Fruit fly (Drosophila melanogaster) whole organism, prepupa: ENCODE results near the gene Dhdds.

ENCODE experiments used
- Blimp-1 ChIP-seq: fragments of 200-800 bp; sonication (Bioruptor generic); optimal IDR thresholded peaks from 3 replicates; lab custom pipeline; 2017; ENCODE audit warnings: missing biosample characterization, missing genetic modification characterization, mild to moderate bottlenecking, moderate library complexity, missing genetic modification reagents
- CG10631 ChIP-seq: fragments of 200-800 bp; sonication (Bioruptor generic); optimal IDR thresholded peaks from 2 replicates; lab custom pipeline; 2016; ENCODE audit warnings: missing biosample characterization, missing genetic modification characterization
- CG10669 ChIP-seq: fragments of 200-800 bp; sonication (Bioruptor generic); optimal IDR thresholded peaks from 3 replicates; lab custom pipeline; 2018; ENCODE audit warnings: missing biosample characterization, mild to moderate bottlenecking, missing genetic modification characterization, moderate library complexity
- CG11294 ChIP-seq: fragments of 200-800 bp; sonication (Bioruptor generic); IDR thresholded peaks from 2 replicates; pipeline ENCODE4 v1.3.6; 2022; ENCODE audit warnings: missing biosample characterization, missing genetic modification characterization
- CG1621 ChIP-seq: fragments of 200-800 bp; sonication (Bioruptor generic); optimal IDR thresholded peaks from 3 replicates; lab custom pipeline; 2018; ENCODE audit warnings: missing biosample characterization, mild to moderate bottlenecking, missing genetic modification characterization
- CG3032 ChIP-seq: fragments of 200-800 bp; optimal IDR thresholded peaks from 2 replicates; lab custom pipeline; 2019; ENCODE audit warnings: missing biosample characterization, mild to moderate bottlenecking, missing genetic modification characterization, moderate library complexity
- CG31627 ChIP-seq: fragments of 200-800 bp; sonication (Bioruptor generic); optimal IDR thresholded peaks from 3 replicates; lab custom pipeline; 2016; ENCODE audit warnings: missing biosample characterization, missing genetic modification characterization
- CG32006 ChIP-seq: fragments of 200-800 bp; sonication (Bioruptor generic); optimal IDR thresholded peaks from 3 replicates; lab custom pipeline; 2017; ENCODE audit warnings: missing biosample characterization, mild to moderate bottlenecking, missing genetic modification characterization
- CG34406 ChIP-seq: fragments of 200-800 bp; sonication (Bioruptor generic); optimal IDR thresholded peaks from 3 replicates; lab custom pipeline; 2016; ENCODE audit warnings: missing biosample characterization, missing genetic modification characterization
- CG3919 ChIP-seq: fragments of 200-800 bp; sonication (Bioruptor generic); optimal IDR thresholded peaks from 3 replicates; lab custom pipeline; 2016; ENCODE audit warnings: missing biosample characterization, missing genetic modification characterization
- CG6276 ChIP-seq: fragments of 200-800 bp; sonication (Bioruptor generic); optimal IDR thresholded peaks from 2 replicates; lab custom pipeline; 2017; ENCODE audit warnings: missing biosample characterization, mild to moderate bottlenecking, missing genetic modification characterization
- CG6792 ChIP-seq: fragments of 200-800 bp; sonication (Bioruptor generic); optimal IDR thresholded peaks from 3 replicates; lab custom pipeline; 2016; ENCODE audit warnings: missing biosample characterization, missing genetic modification characterization
- CG6808 ChIP-seq: fragments of 200-800 bp; sonication (Bioruptor generic); optimal IDR thresholded peaks from 3 replicates; lab custom pipeline; 2017; ENCODE audit warnings: missing biosample characterization, missing genetic modification characterization, mild to moderate bottlenecking, moderate library complexity, missing genetic modification reagents
- CG7368 ChIP-seq: fragments of 200-800 bp; sonication (Bioruptor generic); optimal IDR thresholded peaks from 3 replicates; lab custom pipeline; 2016; ENCODE audit warnings: missing biosample characterization, missing genetic modification characterization
- CG8119 ChIP-seq: fragments of 200-800 bp; sonication (Bioruptor generic); IDR thresholded peaks from 3 replicates; pipeline ENCODE4 v1.3.6; 2022; ENCODE audit warnings: missing biosample characterization, missing genetic modification characterization
- CG8632 ChIP-seq: fragments of 200-800 bp; sonication (Bioruptor generic); optimal IDR thresholded peaks from 3 replicates; lab custom pipeline; 2016; ENCODE audit warnings: missing biosample characterization, missing genetic modification characterization
- CG9139 ChIP-seq: fragments of 200-800 bp; sonication (Bioruptor generic); optimal IDR thresholded peaks from 3 replicates; lab custom pipeline; 2017; ENCODE audit warnings: missing biosample characterization, mild to moderate bottlenecking, missing genetic modification characterization
- Eip78C ChIP-seq: fragments of 200-800 bp; sonication (Bioruptor generic); peaks from one replicate; lab custom pipeline; 2016; ENCODE audit warnings: missing biosample characterization, missing genetic modification characterization
- Eip93F ChIP-seq: fragments of 200-800 bp; sonication (Bioruptor generic); optimal IDR thresholded peaks from 2 replicates; lab custom pipeline; 2016; ENCODE audit warnings: missing biosample characterization, mild to moderate bottlenecking, missing genetic modification characterization
- Ets21C ChIP-seq: fragments of 200-800 bp; sonication (Bioruptor generic); optimal IDR thresholded peaks from 3 replicates; lab custom pipeline; 2016; ENCODE audit warnings: missing biosample characterization, missing genetic modification characterization
- Ets96B ChIP-seq: fragments of 200-800 bp; optimal IDR thresholded peaks from 2 replicates; lab custom pipeline; 2019; ENCODE audit warnings: missing biosample characterization, mild to moderate bottlenecking, missing genetic modification characterization, moderate library complexity
- Gug ChIP-seq: fragments of 200-800 bp; sonication (Bioruptor generic); IDR thresholded peaks from 2 replicates; pipeline ENCODE4 v1.3.6; 2022; ENCODE audit warnings: missing biosample characterization, missing genetic modification characterization
- Hr38 ChIP-seq: sonication (Bioruptor generic); optimal IDR thresholded peaks from 2 replicates; lab custom pipeline; 2016; ENCODE audit warnings: missing biosample characterization, missing genetic modification characterization
- Hr39 ChIP-seq: fragments of 200-800 bp; sonication (Bioruptor generic); optimal IDR thresholded peaks from 2 replicates; lab custom pipeline; 2016; ENCODE audit warnings: missing biosample characterization, missing genetic modification characterization
- Hr4 ChIP-seq: fragments of 200-800 bp; sonication (Bioruptor generic); optimal IDR thresholded peaks from 3 replicates; lab custom pipeline; 2016; ENCODE audit warnings: missing biosample characterization, missing genetic modification characterization
- Lpt ChIP-seq: fragments of 200-800 bp; sonication (Bioruptor generic); optimal IDR thresholded peaks from 3 replicates; lab custom pipeline; 2016; ENCODE audit warnings: missing biosample characterization, missing genetic modification characterization
- Met ChIP-seq: fragments of 200-800 bp; sonication (Bioruptor generic); optimal IDR thresholded peaks from 3 replicates; lab custom pipeline; 2016; ENCODE audit warnings: missing biosample characterization, missing genetic modification characterization
- OdsH ChIP-seq: fragments of 200-800 bp; sonication (Bioruptor generic); optimal IDR thresholded peaks from 3 replicates; lab custom pipeline; 2016; ENCODE audit warnings: missing biosample characterization, missing genetic modification characterization
- Smox ChIP-seq: fragments of 200-800 bp; sonication (Bioruptor generic); optimal IDR thresholded peaks from 3 replicates; lab custom pipeline; 2016; ENCODE audit warnings: missing biosample characterization, missing genetic modification characterization
- Sox102F ChIP-seq: fragments of 200-800 bp; sonication (Bioruptor generic); optimal IDR thresholded peaks from 2 replicates; lab custom pipeline; 2016; ENCODE audit warnings: missing biosample characterization, mild to moderate bottlenecking, missing genetic modification characterization
- Sox14 ChIP-seq: fragments of 200-800 bp; sonication (Bioruptor generic); optimal IDR thresholded peaks from 3 replicates; lab custom pipeline; 2016; ENCODE audit warnings: missing biosample characterization, missing genetic modification characterization
- achi ChIP-seq: fragments of 200-800 bp; sonication (Bioruptor generic); optimal IDR thresholded peaks from 3 replicates; lab custom pipeline; 2016; ENCODE audit warnings: missing biosample characterization, missing genetic modification characterization
- cyc ChIP-seq: fragments of 200-800 bp; sonication (Bioruptor generic); optimal IDR thresholded peaks from 3 replicates; lab custom pipeline; 2016; ENCODE audit warnings: missing biosample characterization, missing genetic modification characterization
- dac ChIP-seq: fragments of 200-800 bp; sonication (Bioruptor generic); optimal IDR thresholded peaks from 2 replicates; lab custom pipeline; 2017; ENCODE audit warnings: missing biosample characterization, mild to moderate bottlenecking, missing genetic modification characterization
- dsx ChIP-seq: fragments of 200-800 bp; optimal IDR thresholded peaks from 3 replicates; lab custom pipeline; 2019; ENCODE audit warnings: missing biosample characterization, mild to moderate bottlenecking, missing genetic modification characterization, moderate library complexity; ENCODE audit not compliant: poor library complexity, severe bottlenecking
- eg ChIP-seq: fragments of 200-800 bp; sonication (Bioruptor generic); IDR thresholded peaks from 3 replicates; pipeline ENCODE4 v1.3.6; 2022; ENCODE audit warnings: missing biosample characterization, missing genetic modification characterization
- esn ChIP-seq: fragments of 200-800 bp; sonication (Bioruptor generic); optimal IDR thresholded peaks from 2 replicates; lab custom pipeline; 2016; ENCODE audit warnings: missing biosample characterization, mild to moderate bottlenecking, missing genetic modification characterization, moderate library complexity
- fd59A ChIP-seq: fragments of 200-800 bp; sonication (Bioruptor generic); optimal IDR thresholded peaks from 2 replicates; lab custom pipeline; 2017; ENCODE audit warnings: missing biosample characterization, mild to moderate bottlenecking, missing genetic modification characterization, missing genetic modification reagents
- fkh ChIP-seq: fragments of 200-800 bp; sonication (Bioruptor generic); optimal IDR thresholded peaks from 3 replicates; lab custom pipeline; 2017; ENCODE audit warnings: missing biosample characterization, mild to moderate bottlenecking, missing genetic modification characterization, moderate library complexity
- net ChIP-seq: fragments of 200-800 bp; sonication (Bioruptor generic); optimal IDR thresholded peaks from 3 replicates; lab custom pipeline; 2016; ENCODE audit warnings: missing biosample characterization, missing genetic modification characterization
- pdm3 ChIP-seq: fragments of 200-800 bp; sonication (Bioruptor generic); optimal IDR thresholded peaks from 3 replicates; lab custom pipeline; 2016; ENCODE audit warnings: missing biosample characterization, missing genetic modification characterization
- salr ChIP-seq, 2 experiments: fragments of 200-800 bp; sonication (Bioruptor generic); optimal IDR thresholded peaks; 3 replicates each; lab custom pipeline; 2016 to 2018; ENCODE audit warnings: missing biosample characterization in 2 of 2, missing genetic modification characterization in 2 of 2, mild to moderate bottlenecking in 1 of 2
- spab ChIP-seq: fragments of 200-800 bp; sonication (Bioruptor generic); optimal IDR thresholded peaks from 2 replicates; lab custom pipeline; 2017; ENCODE audit warnings: missing biosample characterization, mild to moderate bottlenecking, missing genetic modification characterization, missing genetic modification reagents
- ss ChIP-seq, 2 experiments: fragments of 200-800 bp; sonication (Bioruptor generic); optimal IDR thresholded peaks; 2 replicates in 1 of 2; 3 replicates in 1 of 2; lab custom pipeline; 2017 to 2018; ENCODE audit warnings: mild to moderate bottlenecking in 2 of 2, missing biosample characterization in 2 of 2, missing genetic modification characterization in 2 of 2, moderate library complexity in 1 of 2
- svp ChIP-seq: fragments of 200-800 bp; sonication (Bioruptor generic); peaks from one replicate; lab custom pipeline; 2016; ENCODE audit warnings: missing biosample characterization, missing genetic modification characterization

The Dhdds gene

DNA sequence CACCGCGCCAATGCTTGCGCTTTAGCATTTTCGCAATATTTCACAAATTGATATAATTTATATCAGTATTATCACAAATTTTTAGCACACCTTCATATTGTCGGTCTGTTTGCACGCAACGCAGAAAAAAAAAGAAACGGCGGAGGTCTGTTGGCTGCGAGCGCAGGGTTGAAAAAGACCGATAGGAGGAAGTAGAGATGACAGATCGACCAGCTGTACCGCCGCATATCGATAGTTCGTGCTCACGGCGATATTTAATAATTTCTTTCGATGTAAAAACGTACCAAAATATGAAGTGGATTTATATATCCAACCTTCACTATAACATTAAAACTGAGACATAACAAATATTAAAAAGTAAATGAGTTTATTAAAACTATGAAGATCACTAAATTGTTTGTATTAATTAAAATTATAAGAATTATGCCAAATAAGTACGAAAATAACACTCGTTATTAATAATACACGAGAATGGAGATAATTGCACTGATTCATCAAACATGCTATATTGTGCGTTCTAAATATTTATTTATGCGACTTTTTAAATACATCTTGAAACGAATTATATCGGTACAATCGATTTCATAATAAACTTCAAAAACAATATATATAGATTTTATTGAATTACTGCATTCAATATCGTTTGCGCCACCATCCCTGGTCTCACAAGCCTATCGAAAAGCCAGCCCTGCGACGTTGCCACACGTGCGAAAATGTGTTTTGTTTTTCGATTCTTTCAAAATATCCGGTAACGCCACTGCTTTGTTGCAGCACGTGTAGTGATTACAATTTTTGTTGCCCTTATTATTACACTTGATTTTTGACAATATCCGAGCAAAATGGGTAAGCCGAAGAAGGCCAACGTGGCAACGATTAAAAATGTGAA is 31.8 kb downstream of the Dhdds start, which contains the start of the genes RpS6 and bys (continued):
- TF ChIP-seq Ets96B (no peak), CG3919 (GFP tag; lab: Kevin White, UChicago) (peak; percentile 68), CG31627 (GFP tag; lab: Kevin White, UChicago) (peak; percentile 40), CG1621 (peak; percentile 11), Eip78C (GFP tag; lab: Kevin White, UChicago) (peak; percentile 76), Gug (peak; percentile 15; the same call in 1 of the 2 replicates), spab (no peak), Blimp-1 (GFP tag; lab: Kevin White, UChicago) (no peak), cyc (GFP tag; lab: Kevin White, UChicago) (peak; percentile 28), CG9139 (GFP tag; lab: Kevin White, UChicago) (peak; percentile 64), CG6792 (GFP tag; lab: Kevin White, UChicago) (peak; percentile 16), OdsH (GFP tag; lab: Kevin White, UChicago) (peak; percentile 23), CG10669 (GFP tag; lab: Kevin White, UChicago) (peak; percentile 43), CG8632 (GFP tag; lab: Kevin White, UChicago) (peak; percentile 41), Met (peak; percentile 44), Sox14 (peak; percentile 42), CG32006 (peak; percentile 53), CG6276 (peak; percentile 47), CG7368 (GFP tag; lab: Kevin White, UChicago) (peak; percentile 30)

dm6 chrX:7900659-7901058 is 32.5 kb downstream of the Dhdds start:
- TF ChIP-seq svp (peak; percentile 38), eg (GFP tag; lab: Robert Waterston, UW) (no peak)

dm6 chrX:7893411-7894122 is 39.6 kb downstream of the Dhdds start, which contains the start of the genes CG45089, ND-MNLL and p115:
CG45089 (minus strand) TSS chrX:7893798.
ND-MNLL (minus strand) TSS chrX:7893798.
p115 (plus strand) TSS chrX:7894031.
- TF ChIP-seq dac = no peak
- TF ChIP-seq Blimp-1 (GFP tag; lab: Kevin White, UChicago) = no peak
- TF ChIP-seq pdm3 (GFP tag; lab: Kevin White, UChicago) = peak; percentile 61
- no peak for TF ChIP-seq spab
- peak; percentile 52 for TF ChIP-seq Hr4
- TF ChIP-seq Ets21C (GFP tag; lab: Kevin White, UChicago) = peak; percentile 13
- peak; percentile 51 for TF ChIP-seq CG3032 (tag; lab: Kevin White, UChicago)
- no peak for TF ChIP-seq CG6276
- peak; percentile 45 for TF ChIP-seq OdsH (GFP tag; lab: Kevin White, UChicago)
- TF ChIP-seq fd59A = no peak
- peak; percentile 28 for TF ChIP-seq CG34406 (GFP tag; lab: Kevin White, UChicago)
- peak; percentile 76 for TF ChIP-seq achi (GFP tag; lab: Kevin White, UChicago)
- TF ChIP-seq CG6808 (GFP tag; lab: Kevin White, UChicago) = no peak
- TF ChIP-seq Sox102F (GFP tag; lab: Kevin White, UChicago) = peak; percentile 42
- TF ChIP-seq fkh (GFP tag; lab: Kevin White, UChicago) = no peak
- TF ChIP-seq CG10669 (GFP tag; lab: Kevin White, UChicago) = peak; percentile 26
- no peak for TF ChIP-seq Lpt (GFP tag; lab: Kevin White, UChicago)
- peak; percentile 59 for TF ChIP-seq esn (GFP tag; lab: Kevin White, UChicago)
- TF ChIP-seq net = no peak
- TF ChIP-seq ss (GFP tag; optimal IDR thresholded peaks at IDR 0.05; lab: Kevin White, UChicago) = peak in 1 of 2 experiments; percentile 4
- TF ChIP-seq CG8119 (GFP tag; lab: Robert Waterston, UW) = peak; percentile 43; the same call in 1 of the 3 replicates
- peak; percentile 57 for TF ChIP-seq Smox (GFP tag; lab: Kevin White, UChicago)
- TF ChIP-seq salr (GFP tag; optimal IDR thresholded peaks at IDR 0.05; lab: Kevin White, UChicago) = peak in 1 of 2 experiments; percentile 10
- TF ChIP-seq dsx = peak; percentile 24
- no peak for TF ChIP-seq CG11294 (GFP tag; lab: Robert Waterston, UW)
- peak; percentile 73 for TF ChIP-seq CG10631 (GFP tag; lab: Kevin White, UChicago)
- TF ChIP-seq Eip93F = peak; percentile 57
- TF ChIP-seq CG7368 (GFP tag; lab: Kevin White, UChicago) = no peak
- peak; percentile 65 for TF ChIP-seq svp
- TF ChIP-seq Hr38 (GFP tag; lab: Kevin White, UChicago) = no peak
- peak; percentile 48 for TF ChIP-seq Hr39 (GFP tag; lab: Kevin White, UChicago)
